Fruit fly (Drosophila melanogaster) whole organism, embryonic: ENCODE data around the gene Rpn11.

ENCODE experiments used
- CG10654 ChIP-seq: fragments of 200-800 bp; sonication (Bioruptor generic); optimal IDR thresholded peaks from 2 replicates; lab custom pipeline; 2016; ENCODE audit warnings: missing biosample characterization, missing genetic modification characterization
- CG10959 ChIP-seq: fragments of 200-800 bp; sonication (Bioruptor generic); IDR thresholded peaks from 2 replicates; pipeline ENCODE4 v1.3.6; 2022; ENCODE audit warnings: missing biosample characterization, missing genetic modification characterization
- CG10979 ChIP-seq: fragments of 200-800 bp; sonication (Bioruptor generic); optimal IDR thresholded peaks from 2 replicates; lab custom pipeline; 2018; ENCODE audit warnings: missing biosample characterization, mild to moderate bottlenecking, missing genetic modification characterization, moderate library complexity
- CG11696 ChIP-seq: fragments of 200-800 bp; sonication (Bioruptor generic); IDR thresholded peaks from 2 replicates; pipeline ENCODE4 v1.3.6; 2022; ENCODE audit warnings: missing biosample characterization, missing genetic modification characterization
- CG14014 ChIP-seq: fragments of 200-800 bp; sonication (Bioruptor generic); IDR thresholded peaks from 2 replicates; pipeline ENCODE4 v1.3.6; 2022; ENCODE audit warnings: missing biosample characterization, missing genetic modification characterization
- CG15269 ChIP-seq: fragments of 200-800 bp; sonication (Bioruptor generic); optimal IDR thresholded peaks from 2 replicates; lab custom pipeline; 2018; ENCODE audit warnings: missing biosample characterization, mild to moderate bottlenecking, missing genetic modification characterization, moderate library complexity
- CG18262 ChIP-seq: fragments of 200-800 bp; optimal IDR thresholded peaks from 3 replicates; lab custom pipeline; 2019; ENCODE audit warnings: missing biosample characterization, mild to moderate bottlenecking, missing genetic modification characterization, moderate library complexity
- CG18476 ChIP-seq: fragments of 200-800 bp; sonication (Bioruptor generic); optimal IDR thresholded peaks from 2 replicates; lab custom pipeline; 2016; ENCODE audit warnings: missing biosample characterization, mild to moderate bottlenecking, missing genetic modification characterization
- CG32772 ChIP-seq: fragments of 200-800 bp; sonication (Bioruptor generic); IDR thresholded peaks from 2 replicates; pipeline ENCODE4 v1.3.6; 2022; ENCODE audit warnings: missing biosample characterization, missing genetic modification characterization
- CG5180 ChIP-seq: fragments of 200-800 bp; sonication (Bioruptor generic); optimal IDR thresholded peaks from 3 replicates; lab custom pipeline; 2017; ENCODE audit warnings: missing biosample characterization, missing genetic modification characterization, mild to moderate bottlenecking, moderate library complexity, missing genetic modification reagents
- CG6813 ChIP-seq: fragments of 200-800 bp; sonication (Bioruptor generic); optimal IDR thresholded peaks from 2 replicates; lab custom pipeline; 2017; ENCODE audit warnings: missing biosample characterization, missing genetic modification characterization, mild to moderate bottlenecking, moderate library complexity, missing genetic modification reagents
- CG8359 ChIP-seq: fragments of 200-800 bp; sonication (Bioruptor generic); optimal IDR thresholded peaks from 2 replicates; lab custom pipeline; 2017; ENCODE audit warnings: missing biosample characterization, mild to moderate bottlenecking, missing genetic modification characterization, borderline replicate concordance
- Camta ChIP-seq: fragments of 200-800 bp; sonication (Bioruptor generic); optimal IDR thresholded peaks from 2 replicates; lab custom pipeline; 2016; ENCODE audit warnings: missing biosample characterization, missing genetic modification characterization
- Dad ChIP-seq: fragments of 200-800 bp; sonication (Bioruptor generic); optimal IDR thresholded peaks from 3 replicates; lab custom pipeline; 2016; ENCODE audit warnings: missing biosample characterization, missing genetic modification characterization
- Dbx ChIP-seq: fragments of 200-800 bp; sonication (Bioruptor generic); IDR thresholded peaks from 3 replicates; pipeline ENCODE4 v1.3.6; 2022; ENCODE audit warnings: missing biosample characterization, missing genetic modification characterization
- Drgx ChIP-seq: fragments of 200-800 bp; sonication (Bioruptor generic); IDR thresholded peaks from 2 replicates; pipeline ENCODE4 v1.3.6; 2022; ENCODE audit warnings: missing biosample characterization, missing genetic modification characterization
- Elba2 ChIP-seq: fragments of 200-800 bp; sonication (Bioruptor generic); optimal IDR thresholded peaks from 3 replicates; lab custom pipeline; 2016; ENCODE audit warnings: missing biosample characterization, missing genetic modification characterization
- HHEX ChIP-seq: fragments of 200-800 bp; sonication (Bioruptor generic); optimal IDR thresholded peaks from 3 replicates; lab custom pipeline; 2017; ENCODE audit warnings: missing biosample characterization, mild to moderate bottlenecking, missing genetic modification characterization, missing genetic modification reagents
- HLH3B ChIP-seq: fragments of 200-800 bp; sonication (Bioruptor generic); IDR thresholded peaks from 2 replicates; pipeline ENCODE4 v1.3.6; 2022; ENCODE audit warnings: missing biosample characterization, missing genetic modification characterization
- Mad ChIP-seq: fragments of 200-800 bp; sonication (Bioruptor generic); optimal IDR thresholded peaks from 2 replicates; lab custom pipeline; 2016; ENCODE audit warnings: missing biosample characterization, missing genetic modification characterization
- Meics ChIP-seq: fragments of 200-800 bp; sonication (Bioruptor generic); optimal IDR thresholded peaks from 2 replicates; lab custom pipeline; 2017; ENCODE audit warnings: missing biosample characterization, mild to moderate bottlenecking, missing genetic modification characterization
- Mes4 ChIP-seq: fragments of 200-800 bp; sonication (Bioruptor generic); optimal IDR thresholded peaks from 2 replicates; lab custom pipeline; 2016; ENCODE audit warnings: missing biosample characterization, missing genetic modification characterization
- Poxn ChIP-seq: fragments of 200-800 bp; sonication (Bioruptor generic); IDR thresholded peaks from 2 replicates; pipeline ENCODE4 v1.3.6; 2022; ENCODE audit warnings: missing biosample characterization, missing genetic modification characterization
- Sox102F ChIP-seq: fragments of 200-800 bp; sonication (Bioruptor generic); optimal IDR thresholded peaks from 2 replicates; lab custom pipeline; 2018; ENCODE audit warnings: missing biosample characterization, mild to moderate bottlenecking, missing genetic modification characterization, moderate library complexity
- Vsx1 ChIP-seq: fragments of 200-800 bp; sonication (Bioruptor generic); optimal IDR thresholded peaks from 2 replicates; lab custom pipeline; 2017; ENCODE audit warnings: missing biosample characterization, mild to moderate bottlenecking, missing genetic modification characterization, missing genetic modification reagents
- Xrp1 ChIP-seq: fragments of 200-800 bp; sonication (Bioruptor generic); IDR thresholded peaks from 2 replicates; pipeline ENCODE4 v1.3.6; 2022; ENCODE audit warnings: missing biosample characterization, missing genetic modification characterization
- ash1 ChIP-seq: fragments of 200-800 bp; sonication (Bioruptor generic); optimal IDR thresholded peaks from 2 replicates; lab custom pipeline; 2018; ENCODE audit warnings: missing biosample characterization, mild to moderate bottlenecking, missing genetic modification characterization
- crc ChIP-seq: fragments of 200-800 bp; sonication (Bioruptor generic); optimal IDR thresholded peaks from 2 replicates; lab custom pipeline; 2016; ENCODE audit warnings: missing biosample characterization, missing genetic modification characterization
- emc ChIP-seq: fragments of 200-800 bp; sonication (Bioruptor generic); optimal IDR thresholded peaks from 2 replicates; lab custom pipeline; 2016; ENCODE audit warnings: missing biosample characterization, missing genetic modification characterization
- exex ChIP-seq: fragments of 200-800 bp; sonication (Bioruptor generic); optimal IDR thresholded peaks from 4 replicates; lab custom pipeline; 2018; ENCODE audit warnings: missing biosample characterization, mild to moderate bottlenecking, missing genetic modification characterization, moderate library complexity
- fu2 ChIP-seq: fragments of 200-800 bp; sonication (Bioruptor generic); optimal IDR thresholded peaks from 2 replicates; lab custom pipeline; 2016; ENCODE audit warnings: missing biosample characterization, missing genetic modification characterization
- gro ChIP-seq: fragments of 200-800 bp; sonication (Bioruptor generic); optimal IDR thresholded peaks from 2 replicates; lab custom pipeline; 2016; ENCODE audit warnings: missing biosample characterization, missing genetic modification characterization
- jigr1 ChIP-seq: fragments of 200-800 bp; sonication (Bioruptor generic); IDR thresholded peaks from 3 replicates; pipeline ENCODE4 v1.3.6; 2022; ENCODE audit warnings: missing biosample characterization, missing genetic modification characterization
- klu ChIP-seq: fragments of 200-800 bp; sonication (Bioruptor generic); IDR thresholded peaks from 2 replicates; pipeline ENCODE4 v1.3.6; 2022; ENCODE audit warnings: missing biosample characterization, missing genetic modification characterization
- kni ChIP-seq: fragments of 200-800 bp; sonication (Bioruptor generic); optimal IDR thresholded peaks from 3 replicates; lab custom pipeline; 2017; ENCODE audit warnings: mild to moderate bottlenecking, missing biosample characterization, missing genetic modification reagents, missing genetic modification characterization
- luna ChIP-seq: fragments of 200-800 bp; sonication (Bioruptor generic); optimal IDR thresholded peaks from 2 replicates; lab custom pipeline; 2016; ENCODE audit warnings: missing biosample characterization, missing genetic modification characterization
- mld ChIP-seq: fragments of 200-800 bp; sonication (Bioruptor generic); IDR thresholded peaks from 3 replicates; pipeline ENCODE4 v1.3.6; 2022; ENCODE audit warnings: missing biosample characterization, missing genetic modification characterization; ENCODE audit not compliant: partially characterized antibody
- oc ChIP-seq: fragments of 200-800 bp; sonication (Bioruptor generic); optimal IDR thresholded peaks from 2 replicates; lab custom pipeline; 2018; ENCODE audit warnings: missing biosample characterization, mild to moderate bottlenecking, missing genetic modification characterization, moderate library complexity
- otp ChIP-seq: fragments of 200-800 bp; sonication (Bioruptor generic); IDR thresholded peaks from 3 replicates; pipeline ENCODE4, ENCODE4 v1.3.6; 2022; ENCODE audit warnings: missing biosample characterization, missing genetic modification characterization
- repo ChIP-seq: fragments of 200-800 bp; sonication (Bioruptor generic); optimal IDR thresholded peaks from 2 replicates; lab custom pipeline; 2016; ENCODE audit warnings: missing biosample characterization, missing genetic modification characterization
- salm ChIP-seq: fragments of 200-800 bp; sonication (Bioruptor generic); optimal IDR thresholded peaks from 2 replicates; lab custom pipeline; 2018; ENCODE audit warnings: missing biosample characterization, mild to moderate bottlenecking, missing genetic modification characterization
- sc ChIP-seq, 3 experiments: fragments of >200 bp in 2 of 3; fragments of 200-800 bp in 1 of 3; sonication (Bioruptor generic) in 1 of 3; optimal IDR thresholded peaks; 2 replicates in 2 of 3; 3 replicates in 1 of 3; lab custom pipeline; 2017; ENCODE audit warnings: mild to moderate bottlenecking in 1 of 3, missing biosample characterization in 1 of 3, missing genetic modification characterization in 1 of 3, missing genetic modification reagents in 1 of 3
- shn ChIP-seq: fragments of 200-800 bp; sonication (Bioruptor generic); optimal IDR thresholded peaks from 3 replicates; lab custom pipeline; 2016; ENCODE audit warnings: missing biosample characterization, missing genetic modification characterization
- sr ChIP-seq: fragments of 200-800 bp; sonication (Bioruptor generic); IDR thresholded peaks from 3 replicates; pipeline ENCODE4 v1.3.6; 2022; ENCODE audit warnings: missing biosample characterization, missing genetic modification characterization
- stwl ChIP-seq: fragments of 200-800 bp; sonication (Bioruptor generic); optimal IDR thresholded peaks from 3 replicates; lab custom pipeline; 2018; ENCODE audit warnings: missing biosample characterization, mild to moderate bottlenecking, missing genetic modification characterization, moderate library complexity
- tio ChIP-seq: fragments of 200-800 bp; sonication (Bioruptor generic); optimal IDR thresholded peaks from 2 replicates; lab custom pipeline; 2017; ENCODE audit warnings: missing biosample characterization, missing genetic modification characterization, inconsistent platforms
- usp ChIP-seq: fragments of >200 bp; optimal IDR thresholded peaks from 2 replicates; lab custom pipeline; 2017; ENCODE audit warnings: missing biosample characterization, missing genetic modification characterization
- wor ChIP-seq: fragments of 200-800 bp; sonication (Bioruptor generic); IDR thresholded peaks from 2 replicates; pipeline ENCODE4 v1.3.6; 2022; ENCODE audit warnings: missing biosample characterization, missing genetic modification characterization
- yki ChIP-seq: fragments of >200 bp; optimal IDR thresholded peaks from 3 replicates; lab custom pipeline; 2018

Gene Rpn11

dm6 chr2L:5070797-5071579 is 11.4 kb upstream of the Rpn11 start, which contains the start of gene RpL37A (continued):
- TF ChIP-seq CG14014 (peak; percentile 72), salm (peak; percentile 74), shn (peak; percentile 47), jigr1 (no peak), Dbx (GFP tag; lab: Robert Waterston, UW) (peak; percentile 86), Mad (GFP tag; lab: Kevin White, UChicago) (peak; percentile 91), stwl (tag; lab: Kevin White, UChicago) (peak; percentile 79), tio (GFP tag; lab: Kevin White, UChicago) (peak; percentile 28), gro (GFP tag; lab: Kevin White, UChicago) (peak; percentile 88), klu (GFP tag; lab: Robert Waterston, UW) (peak; percentile 33; the same call in 1 of the 2 replicates), oc (tag; lab: Kevin White, UChicago) (no peak), yki (lab: Kevin White, UChicago) (no peak), CG15269 (peak; percentile 57), HLH3B (GFP tag; lab: Robert Waterston, UW) (peak; percentile 58; the same call in 1 of the 2 replicates), Poxn (GFP tag; lab: Robert Waterston, UW) (no peak), repo (GFP tag; lab: Kevin White, UChicago) (peak; percentile 86), CG11696 (0 out of 2 replicates have a peak, but pooled peaks have one; percentile 32), Meics (GFP tag; lab: Kevin White, UChicago) (peak; percentile 91), Drgx (GFP tag; lab: Robert Waterston, UW) (no peak), exex (tag; lab: Kevin White, UChicago) (peak; percentile 54), emc (GFP tag; lab: Kevin White, UChicago) (peak; percentile 86), otp (peak; percentile 86), Camta (GFP tag; lab: Kevin White, UChicago) (peak; percentile 86), kni (GFP tag; lab: Kevin White, UChicago) (peak; percentile 85), Xrp1 (GFP tag; lab: Robert Waterston, UW) (no peak), CG8359 (GFP tag; lab: Kevin White, UChicago) (peak; percentile 66), CG5180 (GFP tag; lab: Kevin White, UChicago) (peak; percentile 71), CG10959 (GFP tag; lab: Robert Waterston, UW) (no peak), CG32772 (GFP tag; lab: Robert Waterston, UW) (no peak; the same call in 1 of the 2 replicates), CG18262 (tag; lab: Kevin White, UChicago) (peak; percentile 69), sr (GFP tag; lab: Robert Waterston, UW) (no peak; the same call in 1 of the 3 replicates), sc (optimal IDR thresholded peaks at IDR 0.05; lab: Kevin White, UChicago) (no peak), sc (GFP tag; optimal IDR thresholded peaks at IDR 0.05; lab: Kevin White, UChicago) (peak; percentile 50), crc (peak; percentile 77), CG10654 (peak; percentile 76), CG18476 (GFP tag; lab: Kevin White, UChicago) (peak; percentile 63), ash1 (GFP tag; lab: Kevin White, UChicago) (peak; percentile 74), CG6813 (peak; percentile 87), fu2 (GFP tag; lab: Kevin White, UChicago) (peak; percentile 62), Dad (GFP tag; lab: Kevin White, UChicago) (peak; percentile 73), mld (GFP tag; lab: Robert Waterston, UW) (no peak), usp (GFP tag; lab: Kevin White, UChicago) (no peak), Elba2 (GFP tag; lab: Kevin White, UChicago) (no peak), Sox102F (no peak), luna (GFP tag; lab: Kevin White, UChicago) (peak; percentile 85), HHEX (peak; percentile 89), wor (GFP tag; lab: Robert Waterston, UW) (no peak), Mes4 (peak; percentile 92), Vsx1 (GFP tag; lab: Kevin White, UChicago) (peak; percentile 86), CG10979 (peak; percentile 69)
